Worm (Caenorhabditis elegans) whole organism, mixed stage, embryonic: ENCODE data around the gene C04A11.5.

Source experiments
- blmp-1 ChIP-seq: fragments of 150-350 bp; optimal IDR thresholded peaks from 2 replicates; lab custom pipeline; 2014; ENCODE audit warnings: missing biosample characterization, missing genetic modification characterization
- ceh-39 ChIP-seq: fragments of 150-350 bp; optimal IDR thresholded peaks from 2 replicates; lab custom pipeline; 2014; ENCODE audit warnings: missing biosample characterization, missing genetic modification characterization
- ces-1 ChIP-seq: fragments of 150-350 bp; optimal IDR thresholded peaks from 2 replicates; lab custom pipeline; 2014; ENCODE audit warnings: missing biosample characterization, missing genetic modification reagents, missing genetic modification characterization
- elt-1 ChIP-seq: sonication (generic microtip); optimal IDR thresholded peaks from 2 replicates; lab custom pipeline; 2017; ENCODE audit warnings: missing genetic modification characterization, mild to moderate bottlenecking, missing compliant biosample characterization, antibody characterized with exemption, moderate library complexity, borderline replicate concordance; ENCODE audit not compliant: insufficient read depth
- ham-2 ChIP-seq: fragments of 200-800 bp; sonication (Bioruptor generic); optimal IDR thresholded peaks from 2 replicates; lab custom pipeline; 2018; ENCODE audit warnings: mild to moderate bottlenecking, missing genetic modification characterization, missing compliant biosample characterization
- hlh-1 ChIP-seq: fragments of 150-350 bp; optimal IDR thresholded peaks from 2 replicates; lab custom pipeline; 2014; ENCODE audit warnings: missing biosample characterization, missing genetic modification reagents, missing genetic modification characterization
- nhr-12 ChIP-seq: fragments of 150-350 bp; optimal IDR thresholded peaks from 2 replicates; lab custom pipeline; 2014; ENCODE audit warnings: missing biosample characterization, missing genetic modification characterization
- nhr-237 ChIP-seq: fragments of 150-350 bp; optimal IDR thresholded peaks from 2 replicates; lab custom pipeline; 2014; ENCODE audit warnings: missing biosample characterization, missing genetic modification characterization
- nhr-28 ChIP-seq: fragments of 150-350 bp; optimal IDR thresholded peaks from 2 replicates; lab custom pipeline; 2014; ENCODE audit warnings: missing biosample characterization, missing genetic modification characterization
- nhr-76 ChIP-seq: sonication (generic microtip); optimal IDR thresholded peaks from 2 replicates; lab custom pipeline; 2017; ENCODE audit warnings: missing biosample characterization, missing genetic modification characterization
- snpc-4 ChIP-seq: fragments of 150-350 bp; optimal IDR thresholded peaks from 2 replicates; lab custom pipeline; 2014; ENCODE audit warnings: missing biosample characterization, missing genetic modification characterization
- unc-120 ChIP-seq: sonication (generic microtip); optimal IDR thresholded peaks from 2 replicates; lab custom pipeline; 2017; ENCODE audit warnings: missing genetic modification characterization, missing compliant biosample characterization; ENCODE audit not compliant: poor library complexity, severe bottlenecking
- unc-62 ChIP-seq: fragments of 150-350 bp; optimal IDR thresholded peaks from 2 replicates; lab custom pipeline; 2014; ENCODE audit warnings: missing biosample characterization, missing genetic modification reagents, missing genetic modification characterization
- ztf-11 ChIP-seq: fragments of 150-350 bp; optimal IDR thresholded peaks from 2 replicates; lab custom pipeline; 2014; ENCODE audit warnings: missing biosample characterization, missing genetic modification characterization

- TF ChIP-seq unc-62 (GFP tag; lab: Kevin White, UChicago) (no peak), nhr-76 (tag; lab: Kevin White, UChicago) (no peak), ceh-39 (tag; lab: Kevin White, UChicago) (no peak), ham-2 (no peak), ztf-11 (no peak), nhr-28 (tag; lab: Kevin White, UChicago) (no peak), nhr-237 (tag; lab: Kevin White, UChicago) (no peak), snpc-4 (tag; lab: Kevin White, UChicago) (no peak), unc-120 (tag; lab: Kevin White, UChicago) (no peak), ces-1 (GFP tag; lab: Kevin White, UChicago) (no peak), nhr-12 (tag; lab: Kevin White, UChicago) (no peak), elt-1 (tag; lab: Kevin White, UChicago) (no peak), hlh-1 (no peak), blmp-1 (tag; lab: Kevin White, UChicago) (no peak)
These were observed 50.3 kb downstream of the C04A11.5 start for ce11 chrX:13714710-13715109.
